Worm (Caenorhabditis elegans) whole organism, L1 larva: ENCODE measurements around the gene cid-1.

Experiments
- C04F5.9 ChIP-seq: sonication (generic microtip); optimal IDR thresholded peaks from 2 replicates; lab custom pipeline; 2016; ENCODE audit warnings: missing genetic modification characterization, missing compliant biosample characterization
- C16A3.4 ChIP-seq: fragments of 150-350 bp; optimal IDR thresholded peaks from 2 replicates; lab custom pipeline; 2014; ENCODE audit warnings: missing biosample characterization, missing genetic modification characterization
- Y116A8C.19 ChIP-seq: sonication (generic microtip); optimal IDR thresholded peaks from 2 replicates; lab custom pipeline; 2016; ENCODE audit warnings: missing compliant biosample characterization, missing genetic modification characterization, borderline replicate concordance
- alr-1 ChIP-seq: fragments of 200-800 bp; sonication (Bioruptor generic); optimal IDR thresholded peaks from 2 replicates; lab custom pipeline; 2018; ENCODE audit warnings: borderline replicate concordance, mild to moderate bottlenecking, missing genetic modification characterization, missing compliant biosample characterization
- blmp-1 ChIP-seq: fragments of 150-350 bp; optimal IDR thresholded peaks from 2 replicates; lab custom pipeline; 2014; ENCODE audit warnings: missing biosample characterization, missing genetic modification characterization
- ceh-63 ChIP-seq: fragments of 200-800 bp; sonication (Bioruptor generic); optimal IDR thresholded peaks from 2 replicates; lab custom pipeline; 2018; ENCODE audit warnings: mild to moderate bottlenecking, missing genetic modification characterization, missing compliant biosample characterization
- ceh-88 ChIP-seq: fragments of 200-800 bp; sonication (Bioruptor generic); IDR thresholded peaks from 2 replicates; pipeline ENCODE4 v1.3.6; 2022; ENCODE audit warnings: missing genetic modification characterization, missing compliant biosample characterization
- dpl-1 ChIP-seq, 3 experiments: fragments of 150-350 bp in 2 of 3; sonication (generic microtip) in 1 of 3; optimal IDR thresholded peaks; 2 replicates each; lab custom pipeline; 2014 to 2017; ENCODE audit warnings: missing biosample characterization in 3 of 3, missing genetic modification characterization in 3 of 3, missing genetic modification reagents in 3 of 3
- efl-1 ChIP-seq, 4 experiments: fragments of 150-350 bp; optimal IDR thresholded peaks in 3 of 4; peaks in 1 of 4; 1 replicate in 1 of 4; 2 replicates in 3 of 4; lab custom pipeline; 2014; ENCODE audit warnings: missing biosample characterization in 2 of 4, missing genetic modification characterization in 2 of 4, missing genetic modification reagents in 2 of 4
- efl-3 ChIP-seq: fragments of 200-800 bp; sonication (Bioruptor generic); optimal IDR thresholded peaks from 2 replicates; lab custom pipeline; 2018; ENCODE audit warnings: mild to moderate bottlenecking, missing genetic modification characterization, missing compliant biosample characterization
- elt-2 ChIP-seq: sonication (generic microtip); optimal IDR thresholded peaks from 2 replicates; lab custom pipeline; 2016; ENCODE audit warnings: missing genetic modification characterization, mild to moderate bottlenecking, inconsistent platforms, missing compliant biosample characterization, missing genetic modification reagents
- ets-5 ChIP-seq: fragments of 200-800 bp; sonication (Bioruptor generic); IDR thresholded peaks from 2 replicates; pipeline ENCODE4 v1.3.6; 2022; ENCODE audit warnings: missing genetic modification characterization, missing compliant biosample characterization
- hlh-4 ChIP-seq: sonication (generic microtip); optimal IDR thresholded peaks from 2 replicates; lab custom pipeline; 2016; ENCODE audit warnings: mild to moderate bottlenecking, missing genetic modification characterization, missing compliant biosample characterization
- isw-1 ChIP-seq: fragments of 200-800 bp; sonication (Bioruptor generic); IDR thresholded peaks from 2 replicates; pipeline ENCODE4 v1.3.6; 2022; ENCODE audit warnings: missing genetic modification characterization, missing compliant biosample characterization
- lin-35 ChIP-seq, 2 experiments: fragments of 150-350 bp; optimal IDR thresholded peaks; 2 replicates each; lab custom pipeline; 2014; ENCODE audit warnings: missing biosample characterization in 2 of 2, missing genetic modification characterization in 2 of 2, missing genetic modification reagents in 2 of 2
- lin-39 ChIP-seq: fragments of 150-350 bp; optimal IDR thresholded peaks from 2 replicates; lab custom pipeline; 2014; ENCODE audit warnings: missing biosample characterization, missing genetic modification reagents, missing genetic modification characterization
- lsy-2 ChIP-seq, 2 experiments: fragments of 150-350 bp; optimal IDR thresholded peaks; 2 replicates each; lab custom pipeline; 2014; ENCODE audit warnings: missing biosample characterization in 2 of 2, missing genetic modification characterization in 2 of 2
- mdl-1 ChIP-seq, 2 experiments: fragments of 150-350 bp; optimal IDR thresholded peaks; 2 replicates each; lab custom pipeline; 2014 to 2017; ENCODE audit warnings: missing biosample characterization in 2 of 2, missing genetic modification characterization in 2 of 2, inconsistent platforms in 1 of 2
- mep-1 ChIP-seq: fragments of 150-350 bp; optimal IDR thresholded peaks from 2 replicates; lab custom pipeline; 2014; ENCODE audit warnings: missing biosample characterization, missing genetic modification characterization
- nhr-19 ChIP-seq: fragments of 200-800 bp; sonication (Bioruptor generic); conservative IDR thresholded peaks from 2 replicates; pipeline ENCODE4 v1.3.6; 2022; ENCODE audit warnings: missing genetic modification characterization, missing compliant biosample characterization
- nhr-20 ChIP-seq: sonication (generic microtip); optimal IDR thresholded peaks from 2 replicates; lab custom pipeline; 2016; ENCODE audit warnings: mild to moderate bottlenecking, missing genetic modification characterization, missing compliant biosample characterization
- nhr-28 ChIP-seq: fragments of 150-350 bp; optimal IDR thresholded peaks from 2 replicates; lab custom pipeline; 2014; ENCODE audit warnings: missing biosample characterization, missing genetic modification characterization
- nhr-47 ChIP-seq: sonication (generic microtip); optimal IDR thresholded peaks from 2 replicates; lab custom pipeline; 2016; ENCODE audit warnings: mild to moderate bottlenecking, missing genetic modification characterization, moderate library complexity, missing compliant biosample characterization
- nhr-71 ChIP-seq: sonication (generic microtip); optimal IDR thresholded peaks from 2 replicates; lab custom pipeline; 2016; ENCODE audit warnings: mild to moderate bottlenecking, missing genetic modification characterization, moderate library complexity, missing compliant biosample characterization
- nhr-76 ChIP-seq: sonication (generic microtip); optimal IDR thresholded peaks from 2 replicates; lab custom pipeline; 2017; ENCODE audit warnings: missing biosample characterization, missing genetic modification characterization
- nhr-77 ChIP-seq: fragments of 150-350 bp; optimal IDR thresholded peaks from 2 replicates; lab custom pipeline; 2014; ENCODE audit warnings: missing biosample characterization, missing genetic modification characterization
- nhr-84 ChIP-seq: sonication (generic microtip); optimal IDR thresholded peaks from 2 replicates; lab custom pipeline; 2017; ENCODE audit warnings: missing biosample characterization, missing genetic modification characterization
- nhr-85 ChIP-seq: sonication (generic microtip); peaks from one replicate; lab custom pipeline; 2016; ENCODE audit warnings: missing genetic modification characterization, inconsistent platforms, missing compliant biosample characterization
- nhr-90 ChIP-seq: sonication (generic microtip); optimal IDR thresholded peaks from 2 replicates; lab custom pipeline; 2016; ENCODE audit warnings: mild to moderate bottlenecking, missing genetic modification characterization, missing compliant biosample characterization; ENCODE audit not compliant: poor library complexity
- rnt-1 ChIP-seq: sonication (generic microtip); optimal IDR thresholded peaks from 2 replicates; lab custom pipeline; 2016; ENCODE audit warnings: mild to moderate bottlenecking, missing genetic modification characterization, moderate library complexity, missing compliant biosample characterization
- snu-23 ChIP-seq: sonication (generic microtip); optimal IDR thresholded peaks from 2 replicates; lab custom pipeline; 2016; ENCODE audit warnings: missing genetic modification characterization, missing compliant biosample characterization
- sox-4 ChIP-seq: sonication (generic microtip); optimal IDR thresholded peaks from 2 replicates; lab custom pipeline; 2016; ENCODE audit warnings: missing genetic modification characterization, missing compliant biosample characterization
- sptf-1 ChIP-seq: fragments of 150-350 bp; optimal IDR thresholded peaks from 2 replicates; lab custom pipeline; 2014; ENCODE audit warnings: missing biosample characterization, missing genetic modification characterization
- sup-37 ChIP-seq: fragments of 200-800 bp; sonication (Bioruptor generic); optimal IDR thresholded peaks from 2 replicates; lab custom pipeline; 2018; ENCODE audit warnings: mild to moderate bottlenecking, missing genetic modification characterization, missing compliant biosample characterization
- swsn-7 ChIP-seq: sonication (generic microtip); optimal IDR thresholded peaks from 2 replicates; lab custom pipeline; 2016; ENCODE audit warnings: missing genetic modification characterization, missing compliant biosample characterization
- tbx-2 ChIP-seq: sonication (generic microtip); optimal IDR thresholded peaks from 2 replicates; lab custom pipeline; 2016; ENCODE audit warnings: missing genetic modification characterization, missing compliant biosample characterization
- tlp-1 ChIP-seq: fragments of 150-350 bp; optimal IDR thresholded peaks from 2 replicates; lab custom pipeline; 2014; ENCODE audit warnings: missing biosample characterization, missing genetic modification characterization
- unc-130 ChIP-seq: fragments of 150-350 bp; optimal IDR thresholded peaks from 2 replicates; lab custom pipeline; 2017; ENCODE audit warnings: missing biosample characterization, missing genetic modification characterization, inconsistent platforms
- unc-30 ChIP-seq: sonication (generic microtip); optimal IDR thresholded peaks from 2 replicates; lab custom pipeline; 2017; ENCODE audit warnings: missing biosample characterization, missing genetic modification characterization
- vab-15 ChIP-seq: sonication (generic microtip); optimal IDR thresholded peaks from 2 replicates; lab custom pipeline; 2017; ENCODE audit warnings: missing genotype, mild to moderate bottlenecking, missing genetic modification characterization, missing compliant biosample characterization
- xbp-1 ChIP-seq: sonication (generic microtip); optimal IDR thresholded peaks from 2 replicates; lab custom pipeline; 2016; ENCODE audit warnings: missing genetic modification characterization, missing compliant biosample characterization
- ztf-4 ChIP-seq: fragments of 150-350 bp; optimal IDR thresholded peaks from 2 replicates; lab custom pipeline; 2014; ENCODE audit warnings: missing biosample characterization, missing genetic modification characterization

cid-1 gene

DNA sequence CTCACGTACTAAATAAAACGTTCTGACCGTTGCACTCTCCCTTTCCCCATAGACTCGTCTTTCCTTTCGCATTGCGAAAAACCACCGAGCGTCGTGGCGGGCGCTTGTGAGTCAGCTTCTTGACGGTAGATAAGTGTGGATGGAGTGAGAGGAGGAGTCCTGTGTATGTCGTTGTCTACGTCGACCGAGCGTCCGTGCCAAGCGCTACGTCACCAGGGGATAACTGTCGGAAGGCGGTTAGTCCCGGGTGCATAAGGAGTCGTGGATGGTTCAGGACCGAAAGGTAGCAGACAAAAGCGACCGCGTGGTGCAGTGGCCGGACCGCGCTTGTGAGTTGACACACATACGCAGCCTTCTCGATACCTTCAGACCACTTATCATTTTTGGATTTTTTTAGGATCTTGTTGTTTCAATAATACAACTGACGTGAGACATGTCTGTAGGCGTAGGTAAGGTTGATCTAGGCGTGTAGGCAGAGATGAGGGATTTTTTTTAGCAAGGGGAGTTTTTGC is 37.5 kb downstream of the cid-1 start:
- TF ChIP-seq blmp-1, result peak; percentile 2
- peak; percentile 23 for TF ChIP-seq nhr-20
- peak in 1 of 2 experiments; percentile 10 for TF ChIP-seq efl-1 (optimal IDR thresholded peaks at IDR 0.05; lab: Kevin White, UChicago)
- peak in 1 of 2 experiments; percentile 56 for TF ChIP-seq efl-1 (GFP tag; optimal IDR thresholded peaks at IDR 0.05 in 1 of 2; lab: Kevin White, UChicago)
- TF ChIP-seq elt-2 (tag; lab: Kevin White, UChicago), result peak; percentile 29
- TF ChIP-seq mep-1, result peak; percentile 21
- peak in 1 of 2 experiments; percentile 7 for TF ChIP-seq lin-35 (GFP tag; optimal IDR thresholded peaks at IDR 0.05; lab: Kevin White, UChicago)
- TF ChIP-seq nhr-47 (tag; lab: Kevin White, UChicago), result peak; percentile 56
- TF ChIP-seq lsy-2 (tag; optimal IDR thresholded peaks at IDR 0.05; lab: Kevin White, UChicago), result peak; percentile 1 to 62
- peak; percentile 19; the same call in 1 of the 2 replicates for TF ChIP-seq nhr-19 (GFP tag; lab: Robert Waterston, UW)
- peak; percentile 41 for TF ChIP-seq nhr-90 (tag; lab: Kevin White, UChicago)
- TF ChIP-seq ztf-4, result peak; percentile 22
- TF ChIP-seq nhr-71, result peak; percentile 50
- TF ChIP-seq mdl-1 (tag; optimal IDR thresholded peaks at IDR 0.05; lab: Kevin White, UChicago), result peak in 1 of 2 experiments; percentile 29
- TF ChIP-seq tbx-2, result peak; percentile 26
- TF ChIP-seq swsn-7 (tag; lab: Kevin White, UChicago), result peak; percentile 32
- TF ChIP-seq sup-37 (GFP tag; lab: Kevin White, UChicago), result peak; percentile 51
- peak; percentile 6 for TF ChIP-seq C16A3.4 (tag; lab: Kevin White, UChicago)
- TF ChIP-seq nhr-85 (tag; lab: Kevin White, UChicago), result peak; percentile 0
- peak; percentile 26 for TF ChIP-seq xbp-1

DNA sequence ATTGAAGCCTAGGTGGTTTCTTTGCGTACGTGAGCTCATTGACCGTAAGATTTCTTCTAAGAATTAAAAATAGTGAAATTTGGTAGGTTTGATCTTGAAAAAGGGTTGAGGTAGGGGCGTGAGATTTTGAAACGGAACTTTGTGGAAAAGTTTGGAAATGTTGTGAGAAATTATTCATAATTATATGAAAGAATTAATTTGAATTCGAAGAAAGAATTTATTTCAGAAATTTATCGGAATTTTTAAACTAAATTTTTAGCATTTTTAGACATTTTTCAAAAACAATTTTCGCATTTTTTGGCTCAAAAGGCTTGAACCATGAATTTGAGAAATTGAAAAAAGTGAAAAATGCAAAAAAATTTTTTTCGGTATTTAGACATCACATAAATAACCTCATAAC is 40.4 kb downstream of the cid-1 start:
- TF ChIP-seq rnt-1 (tag; lab: Kevin White, UChicago) (no peak), swsn-7 (tag; lab: Kevin White, UChicago) (no peak), dpl-1 (GFP tag; optimal IDR thresholded peaks at IDR 0.05; lab: Kevin White, UChicago) (no peak), nhr-47 (tag; lab: Kevin White, UChicago) (no peak), xbp-1 (no peak)

DNA sequence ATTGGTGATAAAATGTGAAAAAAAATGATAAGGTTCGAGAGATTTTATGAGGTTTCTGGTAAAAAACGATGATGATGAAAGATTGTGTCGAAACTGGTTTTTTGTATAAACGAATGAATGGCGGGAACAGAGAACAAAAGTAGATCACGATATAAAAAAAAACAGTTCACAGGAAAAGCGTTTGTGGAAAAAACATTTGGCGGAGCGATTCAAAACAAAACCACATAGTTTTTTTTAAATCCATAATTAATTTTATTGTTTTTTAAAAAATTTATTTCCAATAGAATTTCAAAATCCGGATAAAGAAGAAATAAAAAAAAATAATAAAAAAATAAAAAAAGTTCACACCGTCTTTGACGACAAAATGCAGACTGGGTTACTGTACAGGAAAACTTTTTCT is 41.7 kb downstream of the cid-1 start, which contains the start of gene ZC155.4:
Gene ZC155.4 (minus strand): TSS at position 101 of the 400 bp plus-strand sequence.
- TF ChIP-seq lin-39 (tag; lab: Kevin White, UChicago) (no peak), hlh-4 (no peak), dpl-1 (GFP tag; optimal IDR thresholded peaks at IDR 0.05; lab: Kevin White, UChicago) (no peak)
- TF ChIP-seq, all 84 proteins: peak for 0

DNA sequence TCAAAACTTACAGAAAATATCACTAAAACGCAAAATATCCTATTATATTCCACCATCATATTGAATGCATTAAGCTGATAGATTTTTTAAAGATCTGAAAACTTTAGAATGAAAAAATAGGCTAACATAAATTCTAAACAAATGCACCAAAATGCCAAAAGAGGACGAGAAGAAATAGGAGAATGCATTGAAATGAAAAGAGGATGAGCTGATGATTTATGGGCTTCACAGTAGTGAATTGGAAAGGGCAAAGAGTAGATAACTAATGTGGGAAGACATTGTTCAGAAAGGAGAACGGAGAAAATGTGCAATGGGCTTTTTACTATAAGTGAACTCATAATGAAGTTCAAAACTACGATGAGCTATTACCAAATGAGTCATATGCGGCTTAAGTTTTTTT is 43.8 kb downstream of the cid-1 start, which contains the start of gene cutl-19:
Gene cutl-19 (minus strand): TSS at position 101 of the 400 bp plus-strand sequence.
- TF ChIP-seq swsn-7 (tag; lab: Kevin White, UChicago) (no peak), efl-3 (no peak)

DNA sequence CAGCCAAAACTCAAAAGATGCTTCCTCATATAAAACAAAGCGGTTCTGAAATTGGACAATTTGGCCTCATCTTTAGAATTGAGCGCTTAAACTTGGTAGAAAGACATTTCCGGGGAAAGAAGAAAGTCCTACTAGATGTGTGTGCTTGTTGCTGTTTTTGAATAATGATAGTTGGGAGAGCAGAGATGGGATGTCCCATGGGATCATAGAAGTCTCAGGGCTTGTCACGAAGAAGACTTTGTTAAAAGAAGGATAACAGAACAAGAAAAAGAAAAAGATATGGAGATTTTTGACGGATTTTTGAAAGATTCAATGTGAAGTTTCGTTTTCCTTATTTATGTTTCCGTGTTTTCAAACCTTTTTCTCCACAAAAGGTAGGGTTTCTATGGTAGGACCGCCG is 45.0 kb downstream of the cid-1 start, which contains the start of gene ZC155.2:
Gene ZC155.2 (plus strand): TSS at position 301 of the 400 bp plus-strand sequence.
- TF ChIP-seq mdl-1 (tag; optimal IDR thresholded peaks at IDR 0.05; lab: Kevin White, UChicago) (no peak), unc-30 (tag; lab: Kevin White, UChicago) (no peak), alr-1 (tag; lab: Kevin White, UChicago) (no peak), sox-4 (tag; lab: Kevin White, UChicago) (no peak), nhr-28 (tag; lab: Kevin White, UChicago) (no peak), ceh-88 (GFP tag; lab: Robert Waterston, UW) (no peak), vab-15 (tag; lab: Kevin White, UChicago) (no peak)
- TF ChIP-seq, all 84 proteins: peak for 0

DNA sequence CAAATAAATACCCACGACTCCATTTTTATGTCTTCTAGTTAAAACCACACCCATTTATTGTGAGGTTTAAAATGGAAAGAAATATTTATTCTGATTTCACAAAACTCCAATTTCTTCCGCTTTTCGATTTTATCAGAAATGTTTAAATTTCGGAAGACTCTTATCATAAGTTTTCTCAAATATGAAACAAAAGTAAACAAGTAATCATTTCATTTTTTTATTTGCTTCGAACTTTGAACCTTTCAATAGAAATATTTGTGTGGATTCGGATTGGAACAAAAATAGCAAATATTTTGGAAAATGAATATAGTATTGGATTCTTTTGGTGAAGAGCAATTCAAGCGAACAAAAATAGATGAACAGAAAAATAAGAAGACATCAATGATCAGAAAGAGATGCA is 48.1 kb downstream of the cid-1 start:
- no peak for TF ChIP-seq sptf-1 (tag; lab: Kevin White, UChicago)
- TF ChIP-seq unc-30 (tag; lab: Kevin White, UChicago), result no peak
- TF ChIP-seq nhr-77 (tag; lab: Kevin White, UChicago), result no peak
- TF ChIP-seq rnt-1 (tag; lab: Kevin White, UChicago), result no peak
- TF ChIP-seq nhr-71, result no peak
- no peak for TF ChIP-seq mep-1
- TF ChIP-seq nhr-76, result no peak
- no peak for TF ChIP-seq snu-23
- no peak for TF ChIP-seq isw-1 (GFP tag; lab: Robert Waterston, UW)
- TF ChIP-seq Y116A8C.19, result no peak
- TF ChIP-seq C04F5.9 (tag; lab: Kevin White, UChicago), result no peak
- TF ChIP-seq ets-5 (GFP tag; lab: Robert Waterston, UW), result no peak
- no peak for TF ChIP-seq unc-130
- TF ChIP-seq nhr-84, result no peak
- TF ChIP-seq tbx-2, result no peak
- TF ChIP-seq tlp-1 (tag; lab: Kevin White, UChicago), result no peak
- TF ChIP-seq ceh-63, result no peak
